Fruit fly (Drosophila melanogaster) whole organism, embryonic: ENCODE measurements around the gene Kmn2.

Source experiments
- Antp ChIP-seq: fragments of 200-800 bp; sonication (Bioruptor generic); optimal IDR thresholded peaks from 3 replicates; lab custom pipeline; 2016; ENCODE audit warnings: missing biosample characterization, missing genetic modification characterization
- Asciz ChIP-seq: fragments of 200-800 bp; sonication (Bioruptor generic); optimal IDR thresholded peaks from 2 replicates; lab custom pipeline; 2017; ENCODE audit warnings: missing biosample characterization, mild to moderate bottlenecking, missing genetic modification characterization, missing genetic modification reagents
- CG12744 ChIP-seq: fragments of 200-800 bp; sonication (Bioruptor generic); optimal IDR thresholded peaks from 2 replicates; lab custom pipeline; 2016; ENCODE audit warnings: missing biosample characterization, missing genetic modification characterization
- CG15269 ChIP-seq: fragments of 200-800 bp; sonication (Bioruptor generic); optimal IDR thresholded peaks from 2 replicates; lab custom pipeline; 2018; ENCODE audit warnings: missing biosample characterization, mild to moderate bottlenecking, missing genetic modification characterization, moderate library complexity
- CG17328 ChIP-seq: fragments of 200-800 bp; sonication (Bioruptor generic); IDR thresholded peaks from 2 replicates; pipeline ENCODE4 v1.3.6; 2022; ENCODE audit warnings: missing biosample characterization, missing genetic modification characterization
- CG17361 ChIP-seq: fragments of 200-800 bp; sonication (Bioruptor generic); IDR thresholded peaks from 3 replicates; pipeline ENCODE4 v1.3.6; 2022; ENCODE audit warnings: missing biosample characterization, missing genetic modification characterization
- CG1792 ChIP-seq: fragments of 200-800 bp; sonication (Bioruptor generic); optimal IDR thresholded peaks from 2 replicates; lab custom pipeline; 2016; ENCODE audit warnings: missing biosample characterization, missing genetic modification characterization
- CG1832 ChIP-seq: fragments of 200-800 bp; sonication (Bioruptor generic); optimal IDR thresholded peaks from 2 replicates; lab custom pipeline; 2017; ENCODE audit warnings: missing biosample characterization, mild to moderate bottlenecking, missing genetic modification characterization, inconsistent platforms
- CG31365 ChIP-seq: fragments of 200-800 bp; sonication (Bioruptor generic); optimal IDR thresholded peaks from 2 replicates; lab custom pipeline; 2018; ENCODE audit warnings: missing biosample characterization, mild to moderate bottlenecking, missing genetic modification characterization
- CG32532 ChIP-seq: fragments of 200-800 bp; sonication (Bioruptor generic); IDR thresholded peaks from 2 replicates; pipeline ENCODE4 v1.3.6; 2022; ENCODE audit warnings: missing biosample characterization, missing genetic modification characterization
- CG7372 ChIP-seq: fragments of 200-800 bp; sonication (Bioruptor generic); IDR thresholded peaks from 2 replicates; pipeline ENCODE4 v1.3.6; 2022; ENCODE audit warnings: missing biosample characterization, missing genetic modification characterization
- CG7786 ChIP-seq: fragments of 200-800 bp; sonication (Bioruptor generic); optimal IDR thresholded peaks from 2 replicates; lab custom pipeline; 2016; ENCODE audit warnings: missing biosample characterization, missing genetic modification characterization
- CG8924 ChIP-seq: fragments of 200-800 bp; optimal IDR thresholded peaks from 3 replicates; lab custom pipeline; 2019; ENCODE audit warnings: missing biosample characterization, mild to moderate bottlenecking, missing genetic modification characterization, moderate library complexity
- CG9817 ChIP-seq: fragments of 200-800 bp; sonication (Bioruptor generic); optimal IDR thresholded peaks from 2 replicates; lab custom pipeline; 2018; ENCODE audit warnings: missing biosample characterization, mild to moderate bottlenecking, missing genetic modification characterization, moderate library complexity
- CkIIα-i1 ChIP-seq: fragments of 200-800 bp; sonication (Bioruptor generic); IDR thresholded peaks from 2 replicates; pipeline ENCODE4 v1.3.6; 2022; ENCODE audit warnings: missing biosample characterization, missing genetic modification characterization
- Dfd ChIP-seq, 2 experiments: fragments of >200 bp; optimal IDR thresholded peaks; 2 replicates each; lab custom pipeline; 2017; ENCODE audit warnings: missing biosample characterization in 2 of 2, missing genetic modification characterization in 2 of 2
- Eip74EF ChIP-seq, 2 experiments: fragments of 200-800 bp in 1 of 2; fragments of >200 bp in 1 of 2; sonication (Bioruptor generic) in 1 of 2; optimal IDR thresholded peaks; 2 replicates each; lab custom pipeline; 2017 to 2019; ENCODE audit warnings: missing biosample characterization in 2 of 2, missing genetic modification characterization in 2 of 2, mild to moderate bottlenecking in 1 of 2, moderate library complexity in 1 of 2
- GATAe ChIP-seq: fragments of 200-800 bp; sonication (Bioruptor generic); conservative IDR thresholded peaks from 2 replicates; pipeline ENCODE4 v1.3.6; 2022; ENCODE audit warnings: missing biosample characterization, missing genetic modification characterization
- H2.0 ChIP-seq: fragments of 200-800 bp; sonication (Bioruptor generic); IDR thresholded peaks from 2 replicates; pipeline ENCODE4 v1.3.6; 2022; ENCODE audit warnings: missing biosample characterization, missing genetic modification characterization
- Hmr ChIP-seq: fragments of 200-800 bp; sonication (Bioruptor generic); optimal IDR thresholded peaks from 3 replicates; lab custom pipeline; 2017; ENCODE audit warnings: mild to moderate bottlenecking, missing biosample characterization, missing genetic modification reagents, missing genetic modification characterization
- Nf-YC ChIP-seq: fragments of 200-800 bp; optimal IDR thresholded peaks from 3 replicates; lab custom pipeline; 2019; ENCODE audit warnings: missing biosample characterization, mild to moderate bottlenecking, missing genetic modification characterization, moderate library complexity
- Oaz ChIP-seq: fragments of 200-800 bp; sonication (Bioruptor generic); IDR thresholded peaks from 2 replicates; pipeline ENCODE4 v1.3.6; 2022; ENCODE audit warnings: missing biosample characterization, missing genetic modification characterization
- Optix ChIP-seq: fragments of 200-800 bp; sonication (Bioruptor generic); IDR thresholded peaks from 3 replicates; pipeline ENCODE4 v1.3.6; 2022; ENCODE audit warnings: missing biosample characterization, missing genetic modification characterization
- Poxn ChIP-seq: fragments of 200-800 bp; sonication (Bioruptor generic); IDR thresholded peaks from 2 replicates; pipeline ENCODE4 v1.3.6; 2022; ENCODE audit warnings: missing biosample characterization, missing genetic modification characterization
- Ptx1 ChIP-seq: fragments of 200-800 bp; sonication (Bioruptor generic); IDR thresholded peaks from 2 replicates; pipeline ENCODE4 v1.3.6; 2022; ENCODE audit warnings: missing biosample characterization, missing genetic modification characterization
- Rfx ChIP-seq: fragments of 200-800 bp; sonication (Bioruptor generic); IDR thresholded peaks from 2 replicates; pipeline ENCODE4 v1.3.6; 2022; ENCODE audit warnings: missing biosample characterization, missing genetic modification characterization
- al ChIP-seq: fragments of 200-800 bp; sonication (Bioruptor generic); IDR thresholded peaks from 2 replicates; pipeline ENCODE4 v1.3.6; 2022; ENCODE audit warnings: missing biosample characterization, missing genetic modification characterization
- amos ChIP-seq: fragments of 200-800 bp; sonication (Bioruptor generic); IDR thresholded peaks from 2 replicates; pipeline ENCODE4 v1.3.6; 2022; ENCODE audit warnings: missing biosample characterization, missing genetic modification characterization; ENCODE audit not compliant: partially characterized antibody
- ase ChIP-seq: fragments of 200-800 bp; sonication (Bioruptor generic); IDR thresholded peaks from 3 replicates; pipeline ENCODE4 v1.3.6; 2022; ENCODE audit warnings: missing biosample characterization, missing genetic modification characterization
- ash1 ChIP-seq: fragments of 200-800 bp; sonication (Bioruptor generic); optimal IDR thresholded peaks from 2 replicates; lab custom pipeline; 2018; ENCODE audit warnings: missing biosample characterization, mild to moderate bottlenecking, missing genetic modification characterization
- cad ChIP-seq: fragments of >200 bp; optimal IDR thresholded peaks from 2 replicates; lab custom pipeline; 2017; ENCODE audit warnings: missing biosample characterization, missing genetic modification characterization
- emc ChIP-seq: fragments of 200-800 bp; sonication (Bioruptor generic); optimal IDR thresholded peaks from 2 replicates; lab custom pipeline; 2016; ENCODE audit warnings: missing biosample characterization, missing genetic modification characterization
- eve ChIP-seq, 2 experiments: fragments of >200 bp; optimal IDR thresholded peaks; 2 replicates each; lab custom pipeline; 2017; ENCODE audit warnings: missing biosample characterization in 2 of 2, missing genetic modification characterization in 2 of 2
- fd3F ChIP-seq: fragments of 200-800 bp; sonication (Bioruptor generic); optimal IDR thresholded peaks from 2 replicates; lab custom pipeline; 2018; ENCODE audit warnings: missing biosample characterization, mild to moderate bottlenecking, missing genetic modification characterization, moderate library complexity
- ftz-f1 ChIP-seq: fragments of 200-800 bp; sonication (Bioruptor generic); optimal IDR thresholded peaks from 2 replicates; lab custom pipeline; 2016; ENCODE audit warnings: missing biosample characterization, missing genetic modification characterization
- gcm2 ChIP-seq: fragments of 200-800 bp; sonication (Bioruptor generic); optimal IDR thresholded peaks from 2 replicates; lab custom pipeline; 2016; ENCODE audit warnings: missing biosample characterization, missing genetic modification characterization
- jing ChIP-seq: fragments of 200-800 bp; sonication (Bioruptor generic); optimal IDR thresholded peaks from 2 replicates; lab custom pipeline; 2018; ENCODE audit warnings: missing biosample characterization, mild to moderate bottlenecking, missing genetic modification characterization
- luna ChIP-seq: fragments of 200-800 bp; sonication (Bioruptor generic); optimal IDR thresholded peaks from 2 replicates; lab custom pipeline; 2016; ENCODE audit warnings: missing biosample characterization, missing genetic modification characterization
- mam ChIP-seq: fragments of 200-800 bp; sonication (Bioruptor generic); optimal IDR thresholded peaks from 3 replicates; lab custom pipeline; 2016; ENCODE audit warnings: missing biosample characterization, missing genetic modification characterization
- oc ChIP-seq: fragments of 200-800 bp; sonication (Bioruptor generic); optimal IDR thresholded peaks from 2 replicates; lab custom pipeline; 2018; ENCODE audit warnings: missing biosample characterization, mild to moderate bottlenecking, missing genetic modification characterization, moderate library complexity
- phol ChIP-seq: fragments of 200-800 bp; sonication (Bioruptor generic); optimal IDR thresholded peaks from 3 replicates; lab custom pipeline; 2018; ENCODE audit warnings: missing biosample characterization, mild to moderate bottlenecking, missing genetic modification characterization, moderate library complexity
- pum ChIP-seq: fragments of 200-800 bp; sonication (Bioruptor generic); optimal IDR thresholded peaks from 2 replicates; lab custom pipeline; 2016; ENCODE audit warnings: missing biosample characterization, missing genetic modification characterization
- schlank ChIP-seq: fragments of 200-800 bp; sonication (Bioruptor generic); optimal IDR thresholded peaks from 2 replicates; lab custom pipeline; 2018; ENCODE audit warnings: missing biosample characterization, mild to moderate bottlenecking, missing genetic modification characterization
- shn ChIP-seq: fragments of 200-800 bp; sonication (Bioruptor generic); optimal IDR thresholded peaks from 3 replicates; lab custom pipeline; 2016; ENCODE audit warnings: missing biosample characterization, missing genetic modification characterization
- sisA ChIP-seq: fragments of 200-800 bp; sonication (Bioruptor generic); IDR thresholded peaks from 2 replicates; pipeline ENCODE4 v1.3.6; 2022; ENCODE audit warnings: missing biosample characterization, missing genetic modification characterization
- sna ChIP-seq: fragments of 200-800 bp; sonication (Bioruptor generic); IDR thresholded peaks from 2 replicates; pipeline ENCODE4 v1.3.6; 2022; ENCODE audit warnings: missing biosample characterization, missing genetic modification characterization; ENCODE audit not compliant: partially characterized antibody
- sob ChIP-seq: fragments of 200-800 bp; sonication (Bioruptor generic); IDR thresholded peaks from 2 replicates; pipeline ENCODE4 v1.3.6; 2022; ENCODE audit warnings: missing biosample characterization, missing genetic modification characterization
- tup ChIP-seq: fragments of 200-800 bp; sonication (Bioruptor generic); optimal IDR thresholded peaks from 2 replicates; lab custom pipeline; 2016; ENCODE audit warnings: missing biosample characterization, mild to moderate bottlenecking, missing genetic modification characterization, moderate library complexity
- tx ChIP-seq: fragments of 200-800 bp; sonication (Bioruptor generic); optimal IDR thresholded peaks from 2 replicates; lab custom pipeline; 2016; ENCODE audit warnings: missing biosample characterization, missing genetic modification characterization
- zen ChIP-seq: fragments of 200-800 bp; sonication (Bioruptor generic); optimal IDR thresholded peaks from 3 replicates; lab custom pipeline; 2018; ENCODE audit warnings: missing biosample characterization, mild to moderate bottlenecking, missing genetic modification characterization, moderate library complexity
- zfh2 ChIP-seq: fragments of 200-800 bp; sonication (Bioruptor generic); optimal IDR thresholded peaks from 2 replicates; lab custom pipeline; 2016; ENCODE audit warnings: missing biosample characterization, missing genetic modification characterization

Kmn2 gene

dm6 chr3R:8027203-8027688 is 26.1 kb upstream of the Kmn2 start (continued):
- peak; percentile 25; the same call in 1 of the 2 replicates for TF ChIP-seq Poxn (GFP tag; lab: Robert Waterston, UW)
- TF ChIP-seq Dfd (GFP tag; optimal IDR thresholded peaks at IDR 0.05; lab: Kevin White, UChicago), result no peak
- TF ChIP-seq Asciz (GFP tag; lab: Kevin White, UChicago), result peak; percentile 89
- no peak for TF ChIP-seq gcm2
- no peak for TF ChIP-seq sna (GFP tag; lab: Robert Waterston, UW)
- peak; percentile 66 for TF ChIP-seq CG17328 (GFP tag; lab: Robert Waterston, UW)
- TF ChIP-seq mam (GFP tag; lab: Kevin White, UChicago), result peak; percentile 27
- TF ChIP-seq CG1792, result no peak
- TF ChIP-seq CG31365, result no peak
- no peak for TF ChIP-seq Antp
- peak; percentile 70 for TF ChIP-seq H2.0 (GFP tag; lab: Robert Waterston, UW)
- no peak for TF ChIP-seq ash1 (GFP tag; lab: Kevin White, UChicago)
- peak; percentile 39 for TF ChIP-seq zen
- peak; percentile 54 for TF ChIP-seq al (GFP tag; lab: Robert Waterston, UW)
- peak; percentile 5 for TF ChIP-seq jing (GFP tag; lab: Kevin White, UChicago)
- 0 out of 3 replicates have a peak, but pooled peaks have one; percentile 9 for TF ChIP-seq Optix (GFP tag; lab: Robert Waterston, UW)
- no peak for TF ChIP-seq Oaz (GFP tag; lab: Robert Waterston, UW)
- peak; percentile 86 for TF ChIP-seq Ptx1 (GFP tag; lab: Robert Waterston, UW)
- peak in 1 of 2 experiments; percentile 88 for TF ChIP-seq Eip74EF (GFP tag; optimal IDR thresholded peaks at IDR 0.05; lab: Kevin White, UChicago)
- TF ChIP-seq CG1832 (GFP tag; lab: Kevin White, UChicago), result no peak
- peak; percentile 30 for TF ChIP-seq zfh2 (GFP tag; lab: Kevin White, UChicago)
- peak; percentile 81 for TF ChIP-seq oc
- TF ChIP-seq amos (GFP tag; lab: Robert Waterston, UW), result no peak
- peak; percentile 32 for TF ChIP-seq tup
- no peak for TF ChIP-seq eve (GFP tag; optimal IDR thresholded peaks at IDR 0.05; lab: Kevin White, UChicago)
- no peak for TF ChIP-seq CkIIα-i1
- TF ChIP-seq ftz-f1 (GFP tag; lab: Kevin White, UChicago), result no peak
- TF ChIP-seq ase (GFP tag; lab: Robert Waterston, UW), result peak; percentile 49; the same call in 2 of the 3 replicates
- no peak for TF ChIP-seq emc (GFP tag; lab: Kevin White, UChicago)
- no peak for TF ChIP-seq tx
- TF ChIP-seq shn (GFP tag; lab: Kevin White, UChicago), result peak; percentile 1
- peak; percentile 69 for TF ChIP-seq CG32532
- peak; percentile 57; the same call in 1 of the 2 replicates for TF ChIP-seq CG7372 (GFP tag; lab: Robert Waterston, UW)
- peak; percentile 93 for TF ChIP-seq CG15269 (tag; lab: Kevin White, UChicago)
- peak; percentile 87 for TF ChIP-seq phol (tag; lab: Kevin White, UChicago)
- no peak for TF ChIP-seq pum
- TF ChIP-seq fd3F, result peak; percentile 88
- peak; percentile 95 for TF ChIP-seq Hmr (GFP tag; lab: Kevin White, UChicago)
- TF ChIP-seq CG7786 (GFP tag; lab: Kevin White, UChicago), result no peak
- TF ChIP-seq cad (GFP tag; lab: Kevin White, UChicago), result no peak
- no peak for TF ChIP-seq GATAe
- TF ChIP-seq CG8924, result peak; percentile 94
- TF ChIP-seq CG9817 (tag; lab: Kevin White, UChicago), result peak; percentile 80
- no peak; the same call in 1 of the 3 replicates for TF ChIP-seq CG17361
- peak; percentile 76 for TF ChIP-seq Rfx
- TF ChIP-seq sob (GFP tag; lab: Robert Waterston, UW), result peak; percentile 70
- peak; percentile 63 for TF ChIP-seq sisA (GFP tag; lab: Robert Waterston, UW)
- TF ChIP-seq CG12744, result no peak
- no peak for TF ChIP-seq luna (GFP tag; lab: Kevin White, UChicago)
- peak; percentile 74 for TF ChIP-seq Nf-YC
- TF ChIP-seq schlank (tag; lab: Kevin White, UChicago), result peak; percentile 48
